Worm (Caenorhabditis elegans): ENCODE measurements around the gene ztf-16.

Gene ztf-16

DNA sequence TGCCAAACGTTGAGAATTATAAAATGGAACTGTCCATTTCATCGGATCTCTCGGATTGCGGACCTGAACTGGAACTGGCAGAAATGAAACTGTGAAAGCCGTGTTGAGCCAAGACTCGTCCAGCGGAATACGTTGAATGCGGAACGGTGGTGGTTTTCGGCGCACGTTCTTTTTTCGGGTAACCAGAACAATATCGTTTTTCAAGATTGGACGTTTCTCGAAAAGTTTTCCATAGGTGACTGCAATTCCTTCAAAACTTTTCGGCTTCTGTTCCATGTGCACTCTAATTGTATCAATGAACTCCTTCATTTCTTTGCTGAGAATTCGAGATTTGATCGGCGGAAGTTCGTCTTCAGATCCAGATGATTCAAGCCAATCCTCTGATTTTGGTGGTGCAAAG lies 33.4 kb upstream of the ztf-16 start:
- TF ChIP-seq him-1 (tag; optimal IDR thresholded peaks at IDR 0.05), result no peak
- TF ChIP-seq madf-10 (tag; optimal IDR thresholded peaks at IDR 0.05), result no peak
- TF ChIP-seq F39B2.1 (GFP tag; IDR thresholded peaks at IDR 0.05), result no peak
- TF ChIP-seq B0336.3 (GFP tag; IDR thresholded peaks at IDR 0.05), result no peak
- no peak for TF ChIP-seq sea-2 (GFP tag; IDR thresholded peaks at IDR 0.05)
- no peak for TF ChIP-seq F49E8.2 (tag; optimal IDR thresholded peaks at IDR 0.05; ENCODE audit: insufficient read depth)
- no peak for TF ChIP-seq nhr-120 (GFP tag; IDR thresholded peaks at IDR 0.05)
- TF ChIP-seq C17E4.6 (GFP tag; IDR thresholded peaks at IDR 0.05), result no peak
- TF ChIP-seq madf-6 (GFP tag; IDR thresholded peaks at IDR 0.05), result no peak
- TF ChIP-seq nhr-179 (tag; optimal IDR thresholded peaks at IDR 0.05), result no peak
- TF ChIP-seq ztf-25 (GFP tag; IDR thresholded peaks at IDR 0.05), result no peak
- TF ChIP-seq hlh-12 (tag; optimal IDR thresholded peaks at IDR 0.05), result no peak
- TF ChIP-seq cebp-2 (GFP tag; IDR thresholded peaks at IDR 0.05), result no peak

DNA sequence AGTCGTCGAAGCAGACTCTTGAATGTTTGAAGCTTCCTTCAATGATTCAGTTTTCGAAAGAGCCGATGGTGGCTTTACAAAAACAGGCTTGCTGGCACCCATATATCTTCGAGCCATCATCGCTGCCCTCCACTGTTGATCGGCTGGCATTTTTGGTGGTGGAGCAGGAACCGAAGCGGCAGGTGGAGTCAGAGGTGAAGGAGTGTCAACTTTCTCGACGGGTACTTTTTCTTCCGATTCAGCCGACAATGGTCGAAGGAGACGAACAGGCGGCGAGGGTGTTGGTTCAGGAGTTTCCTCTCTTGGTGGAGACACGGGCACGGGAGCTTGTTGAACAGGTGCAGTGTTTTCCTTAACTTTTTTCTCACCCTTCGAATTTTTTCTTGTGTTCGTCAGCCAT lies 31.0 kb upstream of the ztf-16 start:
- 0 out of 2 replicates have a peak, but pooled peaks have one; percentile 63 for TF ChIP-seq nhr-120 (GFP tag; IDR thresholded peaks at IDR 0.05)
- TF ChIP-seq zfh-2 (GFP tag; conservative IDR thresholded peaks at IDR 0.05), result peak; percentile 65; the same call in 1 of the 2 replicates
- no peak for TF ChIP-seq D2030.7 (GFP tag; IDR thresholded peaks at IDR 0.05)
- no peak for TF ChIP-seq lir-1 (GFP tag; conservative IDR thresholded peaks at IDR 0.05)

- TF ChIP-seq rpc-1 (optimal IDR thresholded peaks at IDR 0.05), result no peak
- TF ChIP-seq rpc-1 (tag; optimal IDR thresholded peaks at IDR 0.05), result no peak
- TF ChIP-seq nhr-120 (GFP tag; IDR thresholded peaks at IDR 0.05), result no peak
- no peak for TF ChIP-seq sea-2 (GFP tag; IDR thresholded peaks at IDR 0.05)
- no peak for TF ChIP-seq F39B2.1 (GFP tag; IDR thresholded peaks at IDR 0.05)
- TF ChIP-seq lin-26 (GFP tag; IDR thresholded peaks at IDR 0.05), result no peak
- no peak for TF ChIP-seq ceh-40 (GFP tag; IDR thresholded peaks at IDR 0.05)
- no peak for TF ChIP-seq ztf-26 (tag; optimal IDR thresholded peaks at IDR 0.05)
- TF ChIP-seq zfh-2 (GFP tag; conservative IDR thresholded peaks at IDR 0.05), result no peak
- no peak for TF ChIP-seq cebp-2 (GFP tag; IDR thresholded peaks at IDR 0.05)
- TF ChIP-seq repo-1 (tag; optimal IDR thresholded peaks at IDR 0.05), result no peak
- no peak for TF ChIP-seq tlf-1 (GFP tag; optimal IDR thresholded peaks at IDR 0.05)
- TF ChIP-seq mcd-1 (GFP tag; IDR thresholded peaks at IDR 0.05), result no peak
- no peak for TF ChIP-seq ztf-3 (GFP tag; optimal IDR thresholded peaks at IDR 0.05)
- no peak for TF ChIP-seq let-526 (GFP tag; IDR thresholded peaks at IDR 0.05)
- TF ChIP-seq nhr-179 (tag; optimal IDR thresholded peaks at IDR 0.05), result no peak
- TF ChIP-seq D2030.7 (GFP tag; IDR thresholded peaks at IDR 0.05), result no peak
- no peak for TF ChIP-seq nfya-1 (tag; optimal IDR thresholded peaks at IDR 0.05; ENCODE audit: borderline replicate concordance, insufficient read depth)
- TF ChIP-seq ets-4 (GFP tag; optimal IDR thresholded peaks at IDR 0.05), result no peak
These were observed 29.3 kb upstream of the ztf-16 start for ce11 chrX:4840653-4841052.

DNA sequence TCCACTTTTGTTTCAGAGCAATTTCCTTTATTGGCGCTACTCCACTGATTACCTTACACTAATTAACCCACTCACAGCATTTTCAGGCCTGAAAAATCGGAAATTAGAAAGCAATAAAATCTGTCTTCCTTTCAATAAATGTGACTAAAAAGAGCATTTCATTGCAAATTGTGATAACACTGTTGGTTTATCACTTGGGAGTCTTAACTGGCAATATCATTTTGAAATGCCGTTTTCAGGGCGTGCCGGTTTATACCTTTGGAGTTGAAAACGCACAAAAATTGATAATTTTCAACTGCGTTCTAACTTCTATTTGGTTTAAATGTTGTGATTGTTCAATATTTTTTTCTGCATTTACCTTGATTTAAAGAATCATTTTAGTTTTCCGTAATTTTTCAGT lies 10.9 kb upstream of the ztf-16 start, which contains the start of gene R08E3.1:
TSS of gene R08E3.1 (plus strand) at position 386 of the 400 bp plus-strand sequence.
- TF ChIP-seq akir-1 (GFP tag; optimal IDR thresholded peaks at IDR 0.05), result no peak
- peak; percentile 3 for TF ChIP-seq ets-4 (GFP tag; optimal IDR thresholded peaks at IDR 0.05)
- TF ChIP-seq F57C9.4 (tag; optimal IDR thresholded peaks at IDR 0.05), result no peak
- TF ChIP-seq hlh-12 (tag; optimal IDR thresholded peaks at IDR 0.05), result no peak
- TF ChIP-seq nhr-80 (tag; optimal IDR thresholded peaks at IDR 0.05), result peak; percentile 75
- no peak for TF ChIP-seq B0019.2 (GFP tag; conservative IDR thresholded peaks at IDR 0.05)
- no peak for TF ChIP-seq F57A8.1 (GFP tag; optimal IDR thresholded peaks at IDR 0.05)

DNA sequence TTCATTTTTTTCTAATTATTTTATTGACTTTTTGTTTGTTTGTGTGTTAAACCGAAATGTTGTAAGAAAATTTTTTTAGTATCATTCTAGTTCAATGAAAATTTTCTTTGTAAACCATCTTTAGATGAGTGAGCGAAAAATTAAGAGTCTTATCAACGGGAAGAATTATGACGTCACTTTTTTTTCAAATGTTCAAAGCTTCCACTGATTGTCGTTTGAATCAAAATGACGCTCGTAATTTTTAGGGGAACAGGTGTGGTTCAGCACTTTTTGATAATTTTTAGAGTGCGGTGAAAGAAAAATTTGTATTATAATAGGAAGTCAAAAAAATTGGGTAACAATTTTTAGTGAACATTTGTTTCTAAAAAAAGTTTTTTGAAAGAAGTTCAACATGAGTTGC lies 10.3 kb upstream of the ztf-16 start:
- TF ChIP-seq nhr-90 (tag; optimal IDR thresholded peaks at IDR 0.05) (no peak), nhr-80 (tag; optimal IDR thresholded peaks at IDR 0.05) (peak; percentile 65), ztf-6 (GFP tag; IDR thresholded peaks at IDR 0.05) (no peak), Y53G8AR.9 (GFP tag; conservative IDR thresholded peaks at IDR 0.05) (no peak), atf-7 (tag; optimal IDR thresholded peaks at IDR 0.05) (peak; percentile 95), T26A5.8 (tag; optimal IDR thresholded peaks at IDR 0.05) (no peak), aptf-3 (GFP tag; IDR thresholded peaks at IDR 0.05) (no peak)

All from whole organism, young adult.